Worm (Caenorhabditis elegans) whole organism, L2 larva: ENCODE data around the gene col-127.
A peak's percentile ranks its signal among the peaks of the same experiment; 100 is the strongest.

Source experiments
- C34F6.9 ChIP-seq: fragments of 150-350 bp; optimal IDR thresholded peaks from 2 replicates; lab custom pipeline; 2014; ENCODE audit warnings: missing biosample characterization, missing genetic modification characterization
- F13H6.1 ChIP-seq: sonication (generic microtip); optimal IDR thresholded peaks from 2 replicates; lab custom pipeline; 2016; ENCODE audit warnings: missing genetic modification characterization, missing compliant biosample characterization
- R02D3.7 ChIP-seq: fragments of 150-350 bp; optimal IDR thresholded peaks from 2 replicates; lab custom pipeline; 2014; ENCODE audit warnings: missing biosample characterization, missing genetic modification characterization
- Y55F3AM.14 ChIP-seq: fragments of 200-800 bp; sonication (Bioruptor generic); optimal IDR thresholded peaks from 2 replicates; lab custom pipeline; 2018; ENCODE audit warnings: mild to moderate bottlenecking, missing genetic modification characterization, missing compliant biosample characterization
- ZK546.5 ChIP-seq: sonication (generic microtip); optimal IDR thresholded peaks from 2 replicates; lab custom pipeline; 2017; ENCODE audit warnings: missing biosample characterization, missing genetic modification characterization
- alr-1 ChIP-seq: fragments of 150-350 bp; optimal IDR thresholded peaks from 2 replicates; lab custom pipeline; 2014; ENCODE audit warnings: missing biosample characterization, missing genetic modification characterization
- aly-2 ChIP-seq: fragments of 150-350 bp; optimal IDR thresholded peaks from 2 replicates; lab custom pipeline; 2014; ENCODE audit warnings: missing biosample characterization, missing genetic modification characterization
- blmp-1 ChIP-seq: sonication (generic microtip); optimal IDR thresholded peaks from 2 replicates; lab custom pipeline; 2017; ENCODE audit warnings: missing genetic modification characterization, mild to moderate bottlenecking, missing compliant biosample characterization, antibody characterized with exemption, moderate library complexity; ENCODE audit not compliant: insufficient read depth
- ceh-16 ChIP-seq: fragments of 150-350 bp; optimal IDR thresholded peaks from 2 replicates; lab custom pipeline; 2014; ENCODE audit warnings: missing biosample characterization, missing genetic modification characterization
- crh-2 ChIP-seq: sonication (generic microtip); optimal IDR thresholded peaks from 2 replicates; lab custom pipeline; 2017; ENCODE audit warnings: missing biosample characterization, missing genetic modification characterization
- dmd-4 ChIP-seq: sonication (generic microtip); optimal IDR thresholded peaks from 2 replicates; lab custom pipeline; 2017; ENCODE audit warnings: missing biosample characterization, missing genetic modification characterization
- egl-27 ChIP-seq: sonication (generic microtip); optimal IDR thresholded peaks from 3 replicates; lab custom pipeline; 2017; ENCODE audit warnings: missing biosample characterization, missing genetic modification reagents, missing genetic modification characterization
- elt-1 ChIP-seq: fragments of 150-350 bp; optimal IDR thresholded peaks from 2 replicates; lab custom pipeline; 2014; ENCODE audit warnings: missing biosample characterization, missing genetic modification characterization
- elt-3 ChIP-seq: sonication (generic microtip); optimal IDR thresholded peaks from 2 replicates; lab custom pipeline; 2017; ENCODE audit warnings: missing biosample characterization, missing genetic modification characterization
- fos-1 ChIP-seq: fragments of 150-350 bp; optimal IDR thresholded peaks from 2 replicates; lab custom pipeline; 2014; ENCODE audit warnings: missing biosample characterization, missing genetic modification characterization
- gmeb-1 ChIP-seq: fragments of 150-350 bp; optimal IDR thresholded peaks from 2 replicates; lab custom pipeline; 2014; ENCODE audit warnings: missing biosample characterization, missing genetic modification characterization
- lin-11 ChIP-seq: fragments of 150-350 bp; sonication (generic microtip); optimal IDR thresholded peaks from 2 replicates; lab custom pipeline; 2014; ENCODE audit warnings: missing biosample characterization, missing genetic modification characterization, inconsistent platforms, mixed read lengths
- lin-13 ChIP-seq: fragments of 150-350 bp; optimal IDR thresholded peaks from 2 replicates; lab custom pipeline; 2014; ENCODE audit warnings: missing biosample characterization, missing genetic modification reagents, missing genetic modification characterization
- lin-39 ChIP-seq: fragments of 150-350 bp; optimal IDR thresholded peaks from 2 replicates; lab custom pipeline; 2014; ENCODE audit warnings: missing biosample characterization, missing genetic modification reagents, missing genetic modification characterization
- lsy-2 ChIP-seq, 2 experiments: fragments of 150-350 bp in 1 of 2; sonication (generic microtip) in 1 of 2; optimal IDR thresholded peaks; 2 replicates each; lab custom pipeline; 2014 to 2017; ENCODE audit warnings: missing biosample characterization in 2 of 2, missing genetic modification characterization in 2 of 2
- mbf-1 ChIP-seq: sonication (generic microtip); optimal IDR thresholded peaks from 2 replicates; lab custom pipeline; 2017; ENCODE audit warnings: missing biosample characterization, missing genetic modification characterization
- mdl-1 ChIP-seq, 2 experiments: fragments of 150-350 bp in 1 of 2; sonication (generic microtip) in 1 of 2; optimal IDR thresholded peaks; 2 replicates each; lab custom pipeline; 2017; ENCODE audit warnings: missing biosample characterization in 2 of 2, missing genetic modification characterization in 2 of 2
- nhr-10 ChIP-seq: sonication (generic microtip); optimal IDR thresholded peaks from 2 replicates; lab custom pipeline; 2017; ENCODE audit warnings: missing biosample characterization, missing genetic modification characterization
- nhr-11 ChIP-seq: fragments of 150-350 bp; optimal IDR thresholded peaks from 2 replicates; lab custom pipeline; 2014; ENCODE audit warnings: missing biosample characterization, missing genetic modification characterization
- nhr-12 ChIP-seq: fragments of 150-350 bp; optimal IDR thresholded peaks from 2 replicates; lab custom pipeline; 2014; ENCODE audit warnings: missing biosample characterization, missing genetic modification characterization
- nhr-129 ChIP-seq: fragments of 150-350 bp; optimal IDR thresholded peaks from 2 replicates; lab custom pipeline; 2014; ENCODE audit warnings: missing biosample characterization, missing genetic modification characterization
- nhr-21 ChIP-seq: fragments of 150-350 bp; optimal IDR thresholded peaks from 2 replicates; lab custom pipeline; 2014; ENCODE audit warnings: missing biosample characterization, missing genetic modification characterization
- nhr-237 ChIP-seq: fragments of 150-350 bp; optimal IDR thresholded peaks from 2 replicates; lab custom pipeline; 2014; ENCODE audit warnings: missing biosample characterization, missing genetic modification characterization
- nhr-25 ChIP-seq: fragments of 150-350 bp; sonication (generic microtip); optimal IDR thresholded peaks from 3 replicates; lab custom pipeline; 2014; ENCODE audit warnings: missing biosample characterization, missing genetic modification characterization
- nhr-6 ChIP-seq: fragments of 150-350 bp; optimal IDR thresholded peaks from 2 replicates; lab custom pipeline; 2014; ENCODE audit warnings: missing biosample characterization, missing genetic modification characterization
- nhr-77 ChIP-seq: fragments of 150-350 bp; optimal IDR thresholded peaks from 2 replicates; lab custom pipeline; 2014; ENCODE audit warnings: missing biosample characterization, missing genetic modification characterization
- peb-1 ChIP-seq: fragments of 150-350 bp; optimal IDR thresholded peaks from 2 replicates; lab custom pipeline; 2014; ENCODE audit warnings: missing biosample characterization, missing genetic modification characterization
- sem-4 ChIP-seq: fragments of 150-350 bp; optimal IDR thresholded peaks from 2 replicates; lab custom pipeline; 2014; ENCODE audit warnings: missing biosample characterization, missing genetic modification reagents, missing genetic modification characterization
- skn-1 ChIP-seq: sonication (generic microtip); optimal IDR thresholded peaks from 2 replicates; lab custom pipeline; 2017; ENCODE audit warnings: missing biosample characterization, missing genetic modification characterization
- sma-3 ChIP-seq: sonication (generic microtip); optimal IDR thresholded peaks from 2 replicates; lab custom pipeline; 2016; ENCODE audit warnings: missing genetic modification reagents, missing genetic modification characterization, missing compliant biosample characterization
- sma-9 ChIP-seq, 2 experiments: fragments of 150-350 bp in 1 of 2; sonication (generic microtip) in 1 of 2; optimal IDR thresholded peaks; 2 replicates each; lab custom pipeline; 2014 to 2016; ENCODE audit warnings: missing genetic modification characterization in 2 of 2, mild to moderate bottlenecking in 1 of 2, missing biosample characterization in 1 of 2, missing compliant biosample characterization in 1 of 2, missing genetic modification reagents in 1 of 2, moderate library complexity in 1 of 2
- unc-39 ChIP-seq: fragments of 150-350 bp; optimal IDR thresholded peaks from 2 replicates; lab custom pipeline; 2014; ENCODE audit warnings: missing biosample characterization, missing genetic modification characterization
- unc-55 ChIP-seq: fragments of 150-350 bp; sonication (generic microtip); optimal IDR thresholded peaks from 3 replicates; lab custom pipeline; 2014; ENCODE audit warnings: missing biosample characterization, missing genetic modification reagents, missing genetic modification characterization
- unc-62 ChIP-seq: fragments of 150-350 bp; optimal IDR thresholded peaks from 2 replicates; lab custom pipeline; 2014; ENCODE audit warnings: missing biosample characterization, missing genetic modification reagents, missing genetic modification characterization
- zag-1 ChIP-seq: fragments of 150-350 bp; optimal IDR thresholded peaks from 2 replicates; lab custom pipeline; 2014; ENCODE audit warnings: missing biosample characterization, missing genetic modification characterization
- ztf-1 ChIP-seq: fragments of 200-800 bp; sonication (Bioruptor generic); conservative IDR thresholded peaks from 2 replicates; pipeline ENCODE4 v1.3.6; 2022; ENCODE audit warnings: missing genetic modification characterization, missing compliant biosample characterization
- ztf-4 ChIP-seq: fragments of 150-350 bp; optimal IDR thresholded peaks from 2 replicates; lab custom pipeline; 2014; ENCODE audit warnings: missing biosample characterization, missing genetic modification characterization

The col-127 gene

ce11 chrIV:11266090-11266489 is at the start of gene col-127:
col-127 (minus strand) TSS chrIV:11266190.
- no peak for TF ChIP-seq lin-39 (tag; lab: Kevin White, UChicago)
- no peak for TF ChIP-seq nhr-6 (tag; lab: Kevin White, UChicago)
- TF ChIP-seq blmp-1 (tag; lab: Kevin White, UChicago): no peak
- TF ChIP-seq nhr-77: no peak
- no peak for TF ChIP-seq ZK546.5
- no peak for TF ChIP-seq dmd-4
- TF ChIP-seq aly-2: no peak
- TF ChIP-seq Y55F3AM.14 (GFP tag; lab: Kevin White, UChicago): no peak
- TF ChIP-seq peb-1 (tag; lab: Kevin White, UChicago): no peak
- TF ChIP-seq unc-39 (tag; lab: Kevin White, UChicago): no peak
- no peak for TF ChIP-seq fos-1 (tag; lab: Kevin White, UChicago)
- TF ChIP-seq gmeb-1: no peak
- TF ChIP-seq, all 48 proteins: peak for 0

- TF ChIP-seq sma-9 (GFP tag; optimal IDR thresholded peaks at IDR 0.05; lab: Kevin White, UChicago): no peak
- no peak for TF ChIP-seq sma-9 (tag; optimal IDR thresholded peaks at IDR 0.05; lab: Kevin White, UChicago)
- TF ChIP-seq nhr-21 (tag; lab: Kevin White, UChicago): no peak
- TF ChIP-seq elt-3 (tag; lab: Kevin White, UChicago): no peak
- TF ChIP-seq C34F6.9 (tag; lab: Kevin White, UChicago): no peak
- no peak for TF ChIP-seq nhr-237 (tag; lab: Kevin White, UChicago)
- TF ChIP-seq unc-39 (tag; lab: Kevin White, UChicago): no peak
- TF ChIP-seq egl-27 (tag; lab: Kevin White, UChicago): no peak
- TF ChIP-seq nhr-129: no peak
- no peak for TF ChIP-seq elt-1 (tag; lab: Kevin White, UChicago)
- no peak for TF ChIP-seq unc-62 (GFP tag; lab: Kevin White, UChicago)
- TF ChIP-seq R02D3.7 (tag; lab: Kevin White, UChicago): no peak
- TF ChIP-seq lin-11: no peak
Observed at ce11 chrIV:11315688-11316087, 49.7 kb upstream of the col-127 start.

DNA sequence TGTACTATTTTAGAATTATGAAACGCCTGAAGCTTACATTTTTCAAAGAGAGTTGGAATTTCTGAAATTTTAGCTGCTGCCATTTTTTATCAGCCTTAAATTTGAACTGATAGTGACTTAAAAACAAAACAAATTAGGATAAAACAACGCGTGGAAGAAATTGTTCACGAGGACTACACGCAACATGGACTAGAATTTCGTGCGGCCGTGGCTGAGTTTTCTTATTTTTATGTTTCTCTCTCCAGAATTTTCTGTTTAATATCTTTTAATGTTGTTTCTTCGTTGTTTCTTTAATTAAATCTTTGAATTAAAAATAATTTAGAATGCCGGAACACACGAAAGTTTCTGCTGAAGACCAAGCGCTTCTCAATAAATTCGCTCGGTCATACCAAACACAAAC is 48.9 kb upstream of the col-127 start, which contains the start of the genes B0035.3, B0035.22 and pfd-4:
Gene B0035.3 (minus strand): TSS at position 114 of the 400 bp plus-strand sequence.
Gene B0035.22 (plus strand): TSS at position 269 of the 400 bp plus-strand sequence.
Gene pfd-4 (plus strand): TSS at position 323 of the 400 bp plus-strand sequence.
- TF ChIP-seq nhr-11 (tag; lab: Kevin White, UChicago): no peak
- TF ChIP-seq F13H6.1 (tag; lab: Kevin White, UChicago): peak; percentile 50
- peak; percentile 38 for TF ChIP-seq gmeb-1
- no peak for TF ChIP-seq nhr-129
- no peak for TF ChIP-seq elt-3 (tag; lab: Kevin White, UChicago)
- TF ChIP-seq Y55F3AM.14 (GFP tag; lab: Kevin White, UChicago): no peak
- peak; percentile 66 for TF ChIP-seq sma-9 (GFP tag; optimal IDR thresholded peaks at IDR 0.05; lab: Kevin White, UChicago)
- no peak for TF ChIP-seq sma-9 (tag; optimal IDR thresholded peaks at IDR 0.05; lab: Kevin White, UChicago)
- peak; percentile 72 for TF ChIP-seq crh-2 (tag; lab: Kevin White, UChicago)
- TF ChIP-seq zag-1 (tag; lab: Kevin White, UChicago): no peak
- no peak for TF ChIP-seq mdl-1 (tag; optimal IDR thresholded peaks at IDR 0.05; lab: Kevin White, UChicago)
- TF ChIP-seq sem-4 (tag; lab: Kevin White, UChicago): peak; percentile 53
- TF ChIP-seq ceh-16: no peak
- TF ChIP-seq nhr-6 (tag; lab: Kevin White, UChicago): no peak
- TF ChIP-seq ztf-4 (tag; lab: Kevin White, UChicago): no peak
- TF ChIP-seq ztf-1 (GFP tag; lab: Robert Waterston, UW): no peak
- no peak for TF ChIP-seq alr-1
- TF ChIP-seq sma-3 (GFP tag; lab: Kevin White, UChicago): peak; percentile 53
- TF ChIP-seq lsy-2 (tag; optimal IDR thresholded peaks at IDR 0.05; lab: Kevin White, UChicago): peak; percentile 1 to 79
- TF ChIP-seq C34F6.9 (tag; lab: Kevin White, UChicago): peak; percentile 73
- no peak for TF ChIP-seq nhr-237 (tag; lab: Kevin White, UChicago)
- TF ChIP-seq unc-55 (GFP tag; lab: Kevin White, UChicago): peak; percentile 76
- TF ChIP-seq lin-13 (GFP tag; lab: Kevin White, UChicago): peak; percentile 36

DNA sequence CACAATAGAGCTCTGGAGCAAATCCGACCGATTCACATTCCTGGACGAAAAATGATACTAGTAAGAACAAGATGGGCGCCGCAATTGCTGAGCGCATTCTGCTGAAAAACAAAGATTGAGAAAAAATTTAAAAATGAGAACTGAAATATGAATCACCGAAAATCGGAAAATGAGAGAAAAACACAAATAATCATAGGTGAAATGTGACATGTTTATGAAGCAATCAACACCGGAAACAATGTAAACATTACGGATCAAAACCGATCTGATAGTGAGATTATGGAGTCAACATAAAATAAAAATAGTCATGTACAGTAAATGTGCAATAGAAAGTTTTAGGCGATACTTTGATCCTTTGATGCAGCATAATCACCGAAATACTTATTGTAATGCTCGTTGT is 47.9 kb upstream of the col-127 start, which contains the start of gene dnj-2:
Gene dnj-2 (minus strand): TSS at position 101 of the 400 bp plus-strand sequence.
- TF ChIP-seq aly-2 (no peak), alr-1 (no peak), unc-55 (GFP tag; lab: Kevin White, UChicago) (no peak), nhr-12 (tag; lab: Kevin White, UChicago) (no peak), lsy-2 (tag; optimal IDR thresholded peaks at IDR 0.05; lab: Kevin White, UChicago) (no peak), unc-62 (GFP tag; lab: Kevin White, UChicago) (no peak), elt-1 (tag; lab: Kevin White, UChicago) (no peak), sma-9 (GFP tag; optimal IDR thresholded peaks at IDR 0.05; lab: Kevin White, UChicago) (no peak), sma-9 (tag; optimal IDR thresholded peaks at IDR 0.05; lab: Kevin White, UChicago) (no peak), ZK546.5 (no peak), skn-1 (tag; lab: Kevin White, UChicago) (no peak), nhr-10 (tag; lab: Kevin White, UChicago) (no peak), egl-27 (tag; lab: Kevin White, UChicago) (no peak), nhr-25 (tag; lab: Kevin White, UChicago) (no peak), lin-11 (no peak), dmd-4 (no peak), nhr-6 (tag; lab: Kevin White, UChicago) (no peak), mbf-1 (tag; lab: Kevin White, UChicago) (no peak)
- TF ChIP-seq, all 48 proteins: peak for 0
